Fruit fly (Drosophila melanogaster) whole organism, adult: ENCODE measurements around the gene CG33307.

ENCODE experiments used
- CG11617 ChIP-seq: fragments of 200-800 bp; sonication (Bioruptor generic); optimal IDR thresholded peaks from 2 replicates; lab custom pipeline; 2017; ENCODE audit warnings: mild to moderate bottlenecking, missing biosample characterization, missing genetic modification reagents, missing genetic modification characterization
- CG12768 ChIP-seq: fragments of 200-800 bp; sonication (Bioruptor generic); optimal IDR thresholded peaks from 2 replicates; lab custom pipeline; 2017; ENCODE audit warnings: missing biosample characterization, missing genetic modification characterization, mild to moderate bottlenecking, moderate library complexity, missing genetic modification reagents
- CG14711 ChIP-seq: fragments of 200-800 bp; sonication (Bioruptor generic); optimal IDR thresholded peaks from 2 replicates; lab custom pipeline; 2018; ENCODE audit warnings: missing biosample characterization, mild to moderate bottlenecking, missing genetic modification characterization, moderate library complexity
- CG1620 ChIP-seq: fragments of 200-800 bp; sonication (Bioruptor generic); optimal IDR thresholded peaks from 2 replicates; lab custom pipeline; 2016; ENCODE audit warnings: missing biosample characterization, missing genetic modification characterization
- CG33017 ChIP-seq: fragments of 200-800 bp; sonication (Bioruptor generic); optimal IDR thresholded peaks from 2 replicates; lab custom pipeline; 2018; ENCODE audit warnings: missing biosample characterization, mild to moderate bottlenecking, missing genetic modification characterization, moderate library complexity
- CG5204 ChIP-seq: fragments of 200-800 bp; sonication (Bioruptor generic); optimal IDR thresholded peaks from 2 replicates; lab custom pipeline; 2016; ENCODE audit warnings: missing biosample characterization, missing genetic modification characterization
- CG7045 ChIP-seq: fragments of 200-800 bp; sonication (Bioruptor generic); optimal IDR thresholded peaks from 2 replicates; lab custom pipeline; 2017; ENCODE audit warnings: missing biosample characterization, mild to moderate bottlenecking, missing genetic modification characterization
- CG7101 ChIP-seq: fragments of 200-800 bp; sonication (Bioruptor generic); optimal IDR thresholded peaks from 2 replicates; lab custom pipeline; 2018; ENCODE audit warnings: missing biosample characterization, mild to moderate bottlenecking, missing genetic modification characterization, moderate library complexity
- Clk ChIP-seq: fragments of 200-800 bp; sonication (Bioruptor generic); optimal IDR thresholded peaks from 2 replicates; lab custom pipeline; 2017; ENCODE audit warnings: missing biosample characterization, missing genetic modification characterization
- Crg-1 ChIP-seq: fragments of 200-800 bp; sonication (Bioruptor generic); optimal IDR thresholded peaks from 2 replicates; lab custom pipeline; 2016; ENCODE audit warnings: missing biosample characterization, missing genetic modification characterization
- Hr96 ChIP-seq: fragments of 200-800 bp; sonication (Bioruptor generic); optimal IDR thresholded peaks from 2 replicates; lab custom pipeline; 2016; ENCODE audit warnings: missing biosample characterization, missing genetic modification characterization
- Mnt ChIP-seq: fragments of 200-800 bp; sonication (Bioruptor generic); optimal IDR thresholded peaks from 2 replicates; lab custom pipeline; 2016; ENCODE audit warnings: missing biosample characterization, mild to moderate bottlenecking, missing genetic modification characterization
- bab1 ChIP-seq: fragments of 200-800 bp; sonication (Bioruptor generic); optimal IDR thresholded peaks from 3 replicates; lab custom pipeline; 2019; ENCODE audit warnings: missing biosample characterization, mild to moderate bottlenecking, missing genetic modification characterization, moderate library complexity
- cic ChIP-seq: fragments of 200-800 bp; sonication (Bioruptor generic); optimal IDR thresholded peaks from 2 replicates; lab custom pipeline; 2017; ENCODE audit warnings: missing biosample characterization, mild to moderate bottlenecking, missing genetic modification characterization, moderate library complexity
- cnc ChIP-seq, 2 experiments: fragments of >200 bp; optimal IDR thresholded peaks; 2 replicates each; lab custom pipeline; 2017
- kay ChIP-seq: fragments of 200-800 bp; sonication (Bioruptor generic); peaks from one replicate; lab custom pipeline; 2016; ENCODE audit warnings: missing biosample characterization, missing genetic modification characterization, borderline replicate concordance
- ovo ChIP-seq: fragments of 200-800 bp; sonication (Bioruptor generic); optimal IDR thresholded peaks from 2 replicates; lab custom pipeline; 2016; ENCODE audit warnings: missing biosample characterization, missing genetic modification characterization
- pad ChIP-seq: fragments of 200-800 bp; sonication (Bioruptor generic); optimal IDR thresholded peaks from 3 replicates; lab custom pipeline; 2017; ENCODE audit warnings: missing biosample characterization, missing genetic modification characterization, mild to moderate bottlenecking, moderate library complexity, missing genetic modification reagents
- tj ChIP-seq: fragments of 200-800 bp; sonication (Bioruptor generic); optimal IDR thresholded peaks from 3 replicates; lab custom pipeline; 2017; ENCODE audit warnings: missing biosample characterization, mild to moderate bottlenecking, missing genetic modification characterization, moderate library complexity
- toe ChIP-seq: fragments of 200-800 bp; sonication (Bioruptor generic); optimal IDR thresholded peaks from 2 replicates; lab custom pipeline; 2016; ENCODE audit warnings: missing biosample characterization, missing genetic modification characterization

CG33307 gene

dm6 chr2L:13820948-13821347, 20.4 kb downstream of the CG33307 start, which contains the start of gene b:
Gene b (plus strand): TSS chr2L:13821248.
- TF ChIP-seq CG11617 (GFP tag; lab: Kevin White, UChicago) (no peak), Hr96 (GFP tag; lab: Kevin White, UChicago) (peak; percentile 29), CG1620 (no peak), toe (GFP tag; lab: Kevin White, UChicago) (no peak)

dm6 chr2L:13820176-13820575, 21.1 kb downstream of the CG33307 start:
- TF ChIP-seq cic (GFP tag; lab: Kevin White, UChicago) (no peak), Crg-1 (GFP tag; lab: Kevin White, UChicago) (no peak), kay (GFP tag; lab: Kevin White, UChicago) (no peak), tj (GFP tag; lab: Kevin White, UChicago) (no peak), bab1 (GFP tag; lab: Kevin White, UChicago) (no peak)

dm6 chr2L:13813604-13814178, 27.6 kb downstream of the CG33307 start, which contains the start of gene Sos:
Gene Sos (plus strand): TSS chr2L:13813816.
- peak; percentile 35 for TF ChIP-seq Mnt (GFP tag; lab: Kevin White, UChicago)
- peak; percentile 2 for TF ChIP-seq CG14711 (tag; lab: Kevin White, UChicago)
- TF ChIP-seq toe (GFP tag; lab: Kevin White, UChicago) = no peak
- peak; percentile 46 for TF ChIP-seq bab1 (GFP tag; lab: Kevin White, UChicago)
- no peak for TF ChIP-seq CG12768 (GFP tag; lab: Kevin White, UChicago)

DNA sequence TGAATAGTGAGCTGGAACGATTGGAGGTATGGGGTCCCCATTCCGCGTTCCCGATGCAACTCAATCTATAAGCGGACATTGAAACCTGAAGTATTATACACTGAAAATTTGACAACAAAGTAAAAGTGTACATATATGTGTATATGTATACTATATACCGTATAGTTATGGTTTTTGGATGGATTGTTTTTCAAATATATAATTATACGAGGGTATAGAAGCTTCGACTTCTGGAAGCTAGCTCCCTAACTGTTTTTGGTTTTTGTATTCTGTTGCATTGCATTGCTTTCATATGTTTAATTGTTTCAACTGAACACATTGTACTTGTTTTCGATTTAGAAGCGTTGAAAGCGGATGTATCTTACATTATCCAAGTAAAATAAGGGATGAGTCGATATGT, 28.2 kb downstream of the CG33307 start, which contains the start of gene CG16888:
TSS of gene CG16888 (minus strand) at position 101 of the 400 bp plus-strand sequence.
- no peak for TF ChIP-seq Clk (GFP tag; lab: Kevin White, UChicago)

dm6 chr2L:13811323-13811722, 30.0 kb downstream of the CG33307 start, which contains the start of the genes Adat1 and CG16865:
Gene Adat1 (minus strand): TSS chr2L:13811474.
Gene CG16865 (plus strand): TSS chr2L:13811522.
- TF ChIP-seq CG1620 (no peak), cic (GFP tag; lab: Kevin White, UChicago) (peak; percentile 22), Clk (GFP tag; lab: Kevin White, UChicago) (no peak), CG14711 (tag; lab: Kevin White, UChicago) (no peak), Mnt (GFP tag; lab: Kevin White, UChicago) (peak; percentile 23), bab1 (GFP tag; lab: Kevin White, UChicago) (peak; percentile 13), Crg-1 (GFP tag; lab: Kevin White, UChicago) (no peak), CG33017 (tag; lab: Kevin White, UChicago) (no peak)

DNA sequence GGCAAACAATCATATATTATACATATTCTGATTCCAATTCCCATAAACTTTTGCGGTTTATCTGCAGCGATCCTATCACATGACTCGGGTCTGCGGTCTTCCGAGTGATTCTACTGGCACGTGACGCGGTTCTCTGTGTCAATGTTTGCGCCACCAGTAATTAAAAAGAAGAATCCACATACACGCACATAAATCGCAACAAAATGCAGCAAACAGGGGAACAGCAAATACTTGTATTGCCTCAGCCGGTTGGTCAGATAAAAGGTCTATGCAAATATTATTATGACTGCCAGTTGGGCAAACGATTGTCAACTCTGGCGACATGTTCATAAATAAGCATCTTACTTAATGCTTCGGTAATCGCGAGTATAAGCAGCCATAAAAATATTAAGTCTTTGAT, 33.4 kb downstream of the CG33307 start:
- no peak for TF ChIP-seq tj (GFP tag; lab: Kevin White, UChicago)
- peak; percentile 61 for TF ChIP-seq CG33017 (tag; lab: Kevin White, UChicago)
- TF ChIP-seq CG1620 = no peak
- peak; percentile 34 for TF ChIP-seq CG7045 (GFP tag; lab: Kevin White, UChicago)
- no peak for TF ChIP-seq Hr96 (GFP tag; lab: Kevin White, UChicago)
- TF ChIP-seq CG12768 (GFP tag; lab: Kevin White, UChicago) = peak; percentile 21
- TF ChIP-seq CG14711 (tag; lab: Kevin White, UChicago) = no peak
- TF ChIP-seq cic (GFP tag; lab: Kevin White, UChicago) = no peak
- no peak for TF ChIP-seq pad (GFP tag; lab: Kevin White, UChicago)
- no peak for TF ChIP-seq cnc (optimal IDR thresholded peaks at IDR 0.05; lab: Kevin White, UChicago)
- no peak for TF ChIP-seq Clk (GFP tag; lab: Kevin White, UChicago)
- TF ChIP-seq CG7101 (tag; lab: Kevin White, UChicago) = peak; percentile 55
- no peak for TF ChIP-seq CG5204 (GFP tag; lab: Kevin White, UChicago)
- TF ChIP-seq CG11617 (GFP tag; lab: Kevin White, UChicago) = peak; percentile 30
- TF ChIP-seq ovo (GFP tag; lab: Kevin White, UChicago) = peak; percentile 43
- TF ChIP-seq Crg-1 (GFP tag; lab: Kevin White, UChicago) = peak; percentile 45
- TF ChIP-seq kay (GFP tag; lab: Kevin White, UChicago) = no peak
- no peak for TF ChIP-seq bab1 (GFP tag; lab: Kevin White, UChicago)
- no peak for TF ChIP-seq toe (GFP tag; lab: Kevin White, UChicago)
- TF ChIP-seq Mnt (GFP tag; lab: Kevin White, UChicago) = peak; percentile 10

- TF ChIP-seq tj (GFP tag; lab: Kevin White, UChicago) = no peak
- TF ChIP-seq CG11617 (GFP tag; lab: Kevin White, UChicago) = no peak
- peak; percentile 2 for TF ChIP-seq CG12768 (GFP tag; lab: Kevin White, UChicago)
- no peak for TF ChIP-seq CG5204 (GFP tag; lab: Kevin White, UChicago)
- TF ChIP-seq toe (GFP tag; lab: Kevin White, UChicago) = no peak
- TF ChIP-seq cic (GFP tag; lab: Kevin White, UChicago) = no peak
Observed at dm6 chr2L:13807097-13807496, 34.2 kb downstream of the CG33307 start.
